Worm (Caenorhabditis elegans): Measurements from ENCODE around the gene sel-5.
A peak's percentile ranks its signal among the peaks of the same experiment; 100 is the strongest.

The sel-5 gene

ce11 chrIII:4594762-4595523, 16.7 kb upstream of the sel-5 start:
- 0 out of 2 replicates have a peak, but pooled peaks have one; percentile 14 for TF ChIP-seq hmg-1.1 (GFP tag; IDR thresholded peaks at IDR 0.05)
- peak in 1 of 2 experiments; percentile 95 for TF ChIP-seq unc-62 (GFP tag; optimal IDR thresholded peaks at IDR 0.05 in 1 of 2)
- no peak for TF ChIP-seq unc-62 (tag; optimal IDR thresholded peaks at IDR 0.05)
- TF ChIP-seq zfp-2 (tag; optimal IDR thresholded peaks at IDR 0.05): no peak

DNA sequence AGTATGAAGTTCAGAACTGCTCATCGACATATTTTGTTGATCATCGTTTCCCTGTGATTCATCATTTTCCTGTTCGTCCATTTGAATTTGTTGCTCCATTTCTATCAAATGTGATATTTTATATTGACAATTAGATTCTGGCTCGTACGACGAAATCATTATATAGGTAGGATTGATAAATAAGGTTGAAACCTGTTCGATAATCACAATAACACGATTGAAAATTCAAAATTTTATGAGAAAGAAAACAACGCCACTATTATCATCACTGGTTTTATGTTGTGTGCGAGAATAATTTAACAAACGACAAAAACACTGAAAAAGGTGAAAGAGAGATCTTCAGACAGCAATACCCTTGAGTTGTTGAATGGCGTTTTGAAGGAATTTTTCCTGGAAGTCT, 16.1 kb upstream of the sel-5 start, which contains the start of gene apc-11:
TSS of gene apc-11 (minus strand) at position 101 of the 400 bp plus-strand sequence.
- TF ChIP-seq lin-15B (tag; optimal IDR thresholded peaks at IDR 0.05) (no peak), T26A8.4 (GFP tag; IDR thresholded peaks at IDR 0.05) (no peak), nhr-28 (tag; optimal IDR thresholded peaks at IDR 0.05) (no peak)

- 0 out of 2 replicates have a peak, but pooled peaks have one; percentile 29 for TF ChIP-seq Y105C5A.15 (GFP tag; IDR thresholded peaks at IDR 0.05)
- TF ChIP-seq F37D6.2 (tag; optimal IDR thresholded peaks at IDR 0.05): no peak
- peak in 1 of 2 experiments; percentile 74 for TF ChIP-seq unc-62 (GFP tag; optimal IDR thresholded peaks at IDR 0.05 in 1 of 2)
- no peak for TF ChIP-seq unc-62 (tag; optimal IDR thresholded peaks at IDR 0.05)
Measured at ce11 chrIII:4593098-4593697, 15.0 kb upstream of the sel-5 start, which contains the start of gene erh-2. Gene erh-2, plus strand, starts transcription at chrIII:4593231.

DNA sequence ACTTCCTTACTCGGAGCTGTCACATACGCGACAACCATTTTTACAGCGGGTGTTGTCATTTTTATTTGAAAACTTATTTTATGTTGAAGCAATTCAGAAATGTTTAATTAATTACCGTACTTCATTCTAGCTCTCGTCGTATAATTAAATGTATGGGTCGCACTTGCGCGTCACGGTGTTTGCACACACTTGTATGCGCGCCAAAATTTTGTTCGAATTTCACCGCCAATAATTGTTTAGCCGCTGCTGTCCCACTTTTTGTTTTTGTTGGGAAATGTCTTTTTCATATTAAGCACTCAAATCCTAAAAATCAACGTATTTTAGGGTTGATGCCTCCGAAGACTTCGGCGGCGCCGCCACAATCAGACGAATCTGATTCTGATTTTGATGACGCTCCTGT, 8.9 kb upstream of the sel-5 start, which contains the start of the genes F35G12.7 and smc-4:
TSS of gene F35G12.7 (minus strand) at position 154 of the 400 bp plus-strand sequence.
TSS of gene smc-4 (plus strand) at position 325 of the 400 bp plus-strand sequence.
- TF ChIP-seq ceh-44 (GFP tag; IDR thresholded peaks at IDR 0.05) (0 out of 2 replicates have a peak, but pooled peaks have one; percentile 30), daf-19 (GFP tag; conservative IDR thresholded peaks at IDR 0.05) (peak; percentile 58; the same call in 1 of the 2 replicates), hmg-1.1 (GFP tag; IDR thresholded peaks at IDR 0.05) (peak; percentile 34; the same call in 1 of the 2 replicates), unc-62 (GFP tag; optimal IDR thresholded peaks at IDR 0.05 in 1 of 2) (peak in 1 of 2 experiments; percentile 86), unc-62 (tag; optimal IDR thresholded peaks at IDR 0.05) (no peak), ZK337.2 (GFP tag; IDR thresholded peaks at IDR 0.05) (no peak), jun-1 (tag; optimal IDR thresholded peaks at IDR 0.05) (no peak), tra-1 (GFP tag; IDR thresholded peaks at IDR 0.05) (no peak), saeg-2 (GFP tag; IDR thresholded peaks at IDR 0.05) (no peak), Y48G9A.11 (GFP tag; IDR thresholded peaks at IDR 0.05) (no peak), nhr-6 (tag; optimal IDR thresholded peaks at IDR 0.05) (peak; percentile 19), fkh-10 (GFP tag; optimal IDR thresholded peaks at IDR 0.05) (no peak), nhr-11 (tag; optimal IDR thresholded peaks at IDR 0.05) (no peak), lim-7 (GFP tag; IDR thresholded peaks at IDR 0.05) (no peak), daf-16 (GFP tag; optimal IDR thresholded peaks at IDR 0.05) (no peak), daf-16 (tag; optimal IDR thresholded peaks at IDR 0.05) (no peak), nhr-76 (tag; optimal IDR thresholded peaks at IDR 0.05) (no peak), madf-5 (GFP tag; IDR thresholded peaks at IDR 0.05) (no peak), lin-38 (GFP tag; IDR thresholded peaks at IDR 0.05) (peak; percentile 66), hlh-11 (tag; optimal IDR thresholded peaks at IDR 0.05) (peak; percentile 34), lin-29 (GFP tag; IDR thresholded peaks at IDR 0.05) (no peak), lin-13 (GFP tag; optimal IDR thresholded peaks at IDR 0.05) (no peak), zfp-3 (GFP tag; conservative IDR thresholded peaks at IDR 0.05) (no peak), nhr-77 (tag; optimal IDR thresholded peaks at IDR 0.05) (no peak), lsy-2 (tag; optimal IDR thresholded peaks at IDR 0.05) (peak; percentile 60 to 93), dmd-8 (GFP tag; IDR thresholded peaks at IDR 0.05) (no peak), dpl-1 (GFP tag; optimal IDR thresholded peaks at IDR 0.05) (peak; percentile 85), nhr-25 (tag; optimal IDR thresholded peaks at IDR 0.05; ENCODE audit: borderline replicate concordance, insufficient read depth) (no peak), R02D3.7 (tag; optimal IDR thresholded peaks at IDR 0.05) (no peak), sdz-12 (GFP tag; optimal IDR thresholded peaks at IDR 0.05) (no peak), ztf-7 (tag; optimal IDR thresholded peaks at IDR 0.05) (no peak), vab-7 (GFP tag; IDR thresholded peaks at IDR 0.05) (no peak), mes-2 (tag; optimal IDR thresholded peaks at IDR 0.05; ENCODE audit: poor library complexity, severe bottlenecking) (peak; percentile 78), egl-43 (GFP tag; IDR thresholded peaks at IDR 0.05) (no peak), aly-2 (tag; optimal IDR thresholded peaks at IDR 0.05) (no peak), lir-3 (tag; optimal IDR thresholded peaks at IDR 0.05) (no peak), tag-97 (GFP tag; IDR thresholded peaks at IDR 0.05) (no peak)
